Worm (Caenorhabditis elegans) whole organism, young adult: ENCODE results near the gene degt-1.

Experiments used
- C17E4.6 ChIP-seq: fragments of 200-800 bp; sonication (Bioruptor generic); IDR thresholded peaks from 2 replicates; pipeline ENCODE4 v1.3.6; 2022; ENCODE audit warnings: missing genetic modification reagents, missing genetic modification characterization, missing compliant biosample characterization
- F22D6.2 ChIP-seq: sonication (generic microtip); optimal IDR thresholded peaks from 2 replicates; lab custom pipeline; 2016; ENCODE audit warnings: mild to moderate bottlenecking, missing genetic modification characterization, missing compliant biosample characterization
- F23B12.7 ChIP-seq: sonication (generic microtip); optimal IDR thresholded peaks from 2 replicates; lab custom pipeline; 2017; ENCODE audit warnings: missing genetic modification characterization, mild to moderate bottlenecking, missing compliant biosample characterization, antibody characterized with exemption, moderate library complexity; ENCODE audit not compliant: insufficient read depth
- F33H1.4 ChIP-seq: fragments of 200-800 bp; sonication (Bioruptor generic); IDR thresholded peaks from 2 replicates; pipeline ENCODE4 v1.3.6; 2022; ENCODE audit warnings: missing genetic modification reagents, missing genetic modification characterization, missing compliant biosample characterization
- Y53G8AR.9 ChIP-seq: fragments of 200-800 bp; sonication (Bioruptor generic); conservative IDR thresholded peaks from 2 replicates; pipeline ENCODE4 v1.3.6; 2022; ENCODE audit warnings: missing genetic modification reagents, missing genetic modification characterization, missing compliant biosample characterization
- Y56A3A.18 ChIP-seq: fragments of 200-800 bp; sonication (Bioruptor generic); IDR thresholded peaks from 2 replicates; pipeline ENCODE4 v1.3.6; 2022; ENCODE audit warnings: missing genetic modification reagents, missing genetic modification characterization, missing compliant biosample characterization
- Y67H2A.10 ChIP-seq: fragments of 200-800 bp; sonication (Bioruptor generic); conservative IDR thresholded peaks from 2 replicates; pipeline ENCODE4 v1.3.6; 2022; ENCODE audit warnings: missing genetic modification reagents, missing genetic modification characterization, missing compliant biosample characterization
- Y79H2A.3 ChIP-seq: fragments of 200-800 bp; sonication (Bioruptor generic); conservative IDR thresholded peaks from 2 replicates; pipeline ENCODE4 v1.3.6; 2022; ENCODE audit warnings: missing genetic modification reagents, missing genetic modification characterization, missing compliant biosample characterization
- Y95B8A.8 ChIP-seq: fragments of 200-800 bp; sonication (Bioruptor generic); IDR thresholded peaks from 2 replicates; pipeline ENCODE4 v1.3.6; 2022; ENCODE audit warnings: missing genetic modification reagents, missing genetic modification characterization, missing compliant biosample characterization
- ZK185.1 ChIP-seq: sonication (generic microtip); optimal IDR thresholded peaks from 2 replicates; lab custom pipeline; 2016; ENCODE audit warnings: mild to moderate bottlenecking, missing genetic modification characterization, missing compliant biosample characterization; ENCODE audit not compliant: poor library complexity, severe bottlenecking
- ccch-3 ChIP-seq: fragments of 200-800 bp; sonication (Bioruptor generic); optimal IDR thresholded peaks from 2 replicates; lab custom pipeline; 2018; ENCODE audit warnings: mild to moderate bottlenecking, missing genetic modification characterization, missing compliant biosample characterization
- cebp-2 ChIP-seq: fragments of 200-800 bp; sonication (Bioruptor generic); IDR thresholded peaks from 2 replicates; pipeline ENCODE4 v1.3.6; 2022; ENCODE audit warnings: missing genetic modification characterization, missing compliant biosample characterization
- ceh-40 ChIP-seq: fragments of 200-800 bp; sonication (Bioruptor generic); IDR thresholded peaks from 2 replicates; pipeline ENCODE4 v1.3.6; 2022; ENCODE audit warnings: missing genetic modification characterization, missing compliant biosample characterization
- ceh-91 ChIP-seq: fragments of 200-800 bp; sonication (Bioruptor generic); IDR thresholded peaks from 2 replicates; pipeline ENCODE4 v1.3.6; 2022; ENCODE audit warnings: missing genetic modification reagents, missing genetic modification characterization, missing compliant biosample characterization
- chd-7 ChIP-seq: sonication (generic microtip); optimal IDR thresholded peaks from 2 replicates; lab custom pipeline; 2016; ENCODE audit warnings: mild to moderate bottlenecking, missing genetic modification characterization, moderate library complexity, missing compliant biosample characterization
- die-1 ChIP-seq: sonication (generic microtip); optimal IDR thresholded peaks from 2 replicates; lab custom pipeline; 2016; ENCODE audit warnings: missing genotype, mild to moderate bottlenecking, missing genetic modification characterization, missing compliant biosample characterization
- dox-1 ChIP-seq: fragments of 200-800 bp; sonication (Bioruptor generic); IDR thresholded peaks from 2 replicates; pipeline ENCODE4 v1.3.6; 2022; ENCODE audit warnings: missing genetic modification reagents, missing genetic modification characterization, missing compliant biosample characterization
- dpff-1 ChIP-seq: sonication (generic microtip); optimal IDR thresholded peaks from 2 replicates; lab custom pipeline; 2017; ENCODE audit warnings: mild to moderate bottlenecking, missing genetic modification characterization, missing compliant biosample characterization
- efl-1 ChIP-seq: fragments of 150-350 bp; optimal IDR thresholded peaks from 2 replicates; lab custom pipeline; 2014; ENCODE audit warnings: missing biosample characterization, missing genetic modification reagents, missing genetic modification characterization
- hmg-1.2 ChIP-seq: fragments of 200-800 bp; sonication (Bioruptor generic); IDR thresholded peaks from 2 replicates; pipeline ENCODE4 v1.3.6; 2022; ENCODE audit warnings: missing genetic modification reagents, missing genetic modification characterization, missing compliant biosample characterization
- hmg-20 ChIP-seq: fragments of 200-800 bp; sonication (Bioruptor generic); IDR thresholded peaks from 2 replicates; pipeline ENCODE4 v1.3.6; 2022; ENCODE audit warnings: missing genetic modification reagents, missing genetic modification characterization, missing compliant biosample characterization
- let-526 ChIP-seq: fragments of 200-800 bp; sonication (Bioruptor generic); IDR thresholded peaks from 2 replicates; pipeline ENCODE4 v1.3.6; 2022; ENCODE audit warnings: missing genetic modification reagents, missing genetic modification characterization, missing compliant biosample characterization
- lin-26 ChIP-seq: fragments of 200-800 bp; sonication (Bioruptor generic); IDR thresholded peaks from 2 replicates; pipeline ENCODE4 v1.3.6; 2022; ENCODE audit warnings: missing genetic modification reagents, missing genetic modification characterization, missing compliant biosample characterization
- lin-35 ChIP-seq, 3 experiments: fragments of 150-350 bp in 2 of 3; sonication (generic microtip) in 1 of 3; optimal IDR thresholded peaks; 2 replicates each; lab custom pipeline; 2014 to 2018; ENCODE audit warnings: missing biosample characterization in 3 of 3, missing genetic modification characterization in 3 of 3, missing genetic modification reagents in 3 of 3
- lin-54 ChIP-seq: fragments of 200-800 bp; sonication (Bioruptor generic); optimal IDR thresholded peaks from 2 replicates; lab custom pipeline; 2018; ENCODE audit warnings: mild to moderate bottlenecking, missing genetic modification characterization, missing compliant biosample characterization
- nfyb-1 ChIP-seq: fragments of 200-800 bp; sonication (Bioruptor generic); IDR thresholded peaks from 2 replicates; pipeline ENCODE4 v1.3.6; 2022; ENCODE audit warnings: missing genetic modification reagents, missing genetic modification characterization, missing compliant biosample characterization
- rcor-1 ChIP-seq: fragments of 200-800 bp; sonication (Bioruptor generic); IDR thresholded peaks from 2 replicates; pipeline ENCODE4 v1.3.6; 2022; ENCODE audit warnings: missing genetic modification reagents, missing genetic modification characterization, missing compliant biosample characterization
- rec-8 ChIP-seq, 2 experiments: sonication (generic microtip); optimal IDR thresholded peaks; 2 replicates each; lab custom pipeline; 2016; ENCODE audit warnings: mild to moderate bottlenecking in 2 of 2, missing genetic modification characterization in 2 of 2, missing genetic modification reagents in 2 of 2, missing genotype in 2 of 2, missing biosample characterization in 1 of 2, missing compliant biosample characterization in 1 of 2, moderate library complexity in 1 of 2
- rpc-1 ChIP-seq, 2 experiments: fragments of 150-350 bp in 1 of 2; sonication (generic microtip) in 1 of 2; optimal IDR thresholded peaks; 2 replicates each; lab custom pipeline; 2014 to 2018; ENCODE audit warnings: missing biosample characterization in 1 of 2, missing genetic modification characterization in 1 of 2, missing genetic modification reagents in 1 of 2, missing genotype in 1 of 2
- sdz-38 ChIP-seq: sonication (generic microtip); optimal IDR thresholded peaks from 2 replicates; lab custom pipeline; 2016; ENCODE audit warnings: missing genotype, missing genetic modification characterization, missing compliant biosample characterization
- sea-2 ChIP-seq: fragments of 200-800 bp; sonication (Bioruptor generic); IDR thresholded peaks from 2 replicates; pipeline ENCODE4 v1.3.6; 2022; ENCODE audit warnings: missing genetic modification characterization, missing compliant biosample characterization
- snpc-3.4 ChIP-seq: sonication (generic microtip); optimal IDR thresholded peaks from 2 replicates; lab custom pipeline; 2017; ENCODE audit warnings: missing genetic modification characterization, mild to moderate bottlenecking, missing compliant biosample characterization, antibody characterized with exemption, moderate library complexity, missing genotype, missing genetic modification reagents
- tbx-9 ChIP-seq: sonication (generic microtip); optimal IDR thresholded peaks from 2 replicates; lab custom pipeline; 2016; ENCODE audit warnings: borderline replicate concordance, missing genetic modification characterization, inconsistent platforms, missing compliant biosample characterization
- unc-130 ChIP-seq: sonication (generic microtip); optimal IDR thresholded peaks from 2 replicates; lab custom pipeline; 2016; ENCODE audit warnings: missing genetic modification reagents, missing genetic modification characterization, missing compliant biosample characterization
- unc-62 ChIP-seq: fragments of 150-350 bp; optimal IDR thresholded peaks from 2 replicates; lab custom pipeline; 2014; ENCODE audit warnings: missing biosample characterization, missing genetic modification reagents, missing genetic modification characterization
- ztf-3 ChIP-seq: fragments of 200-800 bp; sonication (Bioruptor generic); optimal IDR thresholded peaks from 2 replicates; lab custom pipeline; 2018; ENCODE audit warnings: mild to moderate bottlenecking, missing genetic modification characterization, missing compliant biosample characterization

degt-1 gene

DNA sequence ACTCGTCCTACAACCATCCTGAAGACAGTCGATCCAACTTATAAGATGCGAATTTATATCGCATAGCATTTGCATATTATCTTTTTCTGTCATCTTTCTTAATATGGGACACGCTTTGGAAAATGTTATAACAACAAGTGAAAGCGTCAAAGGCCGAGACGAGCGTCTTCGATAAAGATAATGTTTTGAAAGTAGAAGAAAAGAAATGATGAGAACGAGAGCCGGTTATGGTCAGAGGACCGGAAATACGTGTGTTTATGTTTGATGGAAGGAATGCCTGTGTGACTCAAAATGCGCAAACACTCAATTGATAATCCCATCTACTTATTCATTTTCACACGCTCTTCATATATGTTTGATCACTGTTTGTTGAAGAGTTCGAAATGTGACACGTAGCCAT lies 37.1 kb upstream of the degt-1 start, which contains the start of gene C35A5.11:
Gene C35A5.11, minus strand, starts transcription at position 101 of the 400 bp plus-strand sequence.
- TF ChIP-seq lin-54 (GFP tag; lab: Kevin White, UChicago) (no peak), tbx-9 (tag; lab: Kevin White, UChicago) (no peak)

DNA sequence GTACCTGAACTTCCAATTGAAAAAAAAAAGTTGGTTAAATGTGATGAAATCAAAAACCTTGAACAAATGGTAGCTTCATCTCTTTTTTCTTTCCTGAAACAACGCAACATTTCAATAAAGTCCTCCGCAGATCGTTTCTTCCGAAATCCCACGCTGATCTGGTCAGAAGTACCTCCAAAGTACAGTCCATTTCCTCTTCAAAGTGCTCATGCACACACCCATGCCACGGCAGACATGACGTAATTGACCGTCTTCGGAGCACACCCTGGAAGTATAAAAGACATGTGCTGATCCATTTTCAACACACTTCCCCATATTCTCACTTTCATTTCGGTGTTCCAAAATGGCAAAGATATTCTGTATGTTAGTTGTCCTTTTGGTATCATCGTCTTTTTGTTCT lies 36.2 kb upstream of the degt-1 start, which contains the start of gene C35A5.10:
Gene C35A5.10, plus strand, starts transcription at position 301 of the 400 bp plus-strand sequence.
- TF ChIP-seq F33H1.4, result no peak
- TF ChIP-seq unc-62 (GFP tag; lab: Kevin White, UChicago), result no peak
- TF ChIP-seq F22D6.2 (tag; lab: Kevin White, UChicago), result no peak
- TF ChIP-seq dox-1 (GFP tag; lab: Robert Waterston, UW), result no peak
- TF ChIP-seq ceh-40 (GFP tag; lab: Robert Waterston, UW), result no peak
- no peak for TF ChIP-seq cebp-2 (GFP tag; lab: Robert Waterston, UW)
- TF ChIP-seq ztf-3 (GFP tag; lab: Kevin White, UChicago), result no peak
- no peak for TF ChIP-seq Y95B8A.8
- no peak for TF ChIP-seq nfyb-1
- TF ChIP-seq hmg-20 (GFP tag; lab: Robert Waterston, UW), result no peak

DNA sequence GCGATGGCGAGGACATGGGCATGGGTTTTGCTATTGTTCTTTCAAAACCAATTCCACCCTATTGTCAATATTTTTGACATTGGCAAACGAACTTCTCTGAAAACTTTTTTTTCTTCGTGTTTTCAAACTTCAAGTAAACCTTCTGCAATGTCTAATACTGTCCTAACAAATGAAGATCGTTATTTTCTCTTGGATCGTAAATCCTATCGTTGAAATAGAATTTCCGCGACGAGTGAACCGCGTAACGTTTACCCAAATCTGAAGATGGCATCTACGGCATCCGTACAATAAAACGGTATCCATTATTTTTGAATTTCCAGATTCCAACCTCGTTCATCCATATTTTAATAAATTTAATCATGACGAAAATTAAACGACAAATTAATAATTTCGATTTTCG lies 34.6 kb upstream of the degt-1 start, which contains the start of gene C35A5.5:
Gene C35A5.5, plus strand, starts transcription at position 301 of the 400 bp plus-strand sequence.
- TF ChIP-seq F22D6.2 (tag; lab: Kevin White, UChicago), result no peak
- no peak for TF ChIP-seq rec-8 (tag; optimal IDR thresholded peaks at IDR 0.05; lab: Kevin White, UChicago)
- no peak for TF ChIP-seq Y79H2A.3
- TF ChIP-seq ceh-91 (GFP tag; lab: Robert Waterston, UW), result no peak
- no peak for TF ChIP-seq ccch-3 (GFP tag; lab: Kevin White, UChicago)
- TF ChIP-seq, all 124 proteins: peak for 0

DNA sequence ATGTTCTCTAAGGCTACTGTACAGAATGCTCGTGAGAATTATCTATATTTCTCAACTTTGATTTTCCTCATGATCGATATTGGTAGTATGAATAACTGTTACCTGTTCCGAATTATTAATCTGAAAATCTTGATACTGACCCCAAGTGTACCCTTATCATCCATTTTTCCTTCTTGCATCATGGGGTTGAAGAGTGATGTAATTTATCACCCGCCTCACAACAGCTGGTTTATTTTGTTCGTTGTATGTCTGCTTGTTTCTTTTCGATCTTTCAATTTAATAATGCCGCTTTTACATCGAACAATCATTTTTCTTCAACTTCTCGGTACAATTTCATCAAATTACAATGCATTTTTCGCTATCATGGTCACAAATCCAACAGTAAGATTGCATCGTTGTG lies 31.3 kb upstream of the degt-1 start, which contains the start of gene C35A5.6:
Gene C35A5.6, plus strand, starts transcription at position 283 of the 400 bp plus-strand sequence.
- TF ChIP-seq sdz-38 (no peak), lin-35 (GFP tag; optimal IDR thresholded peaks at IDR 0.05; lab: Kevin White, UChicago) (no peak), unc-130 (no peak), Y67H2A.10 (GFP tag; lab: Robert Waterston, UW) (no peak), Y56A3A.18 (GFP tag; lab: Robert Waterston, UW) (no peak), let-526 (GFP tag; lab: Robert Waterston, UW) (no peak)

DNA sequence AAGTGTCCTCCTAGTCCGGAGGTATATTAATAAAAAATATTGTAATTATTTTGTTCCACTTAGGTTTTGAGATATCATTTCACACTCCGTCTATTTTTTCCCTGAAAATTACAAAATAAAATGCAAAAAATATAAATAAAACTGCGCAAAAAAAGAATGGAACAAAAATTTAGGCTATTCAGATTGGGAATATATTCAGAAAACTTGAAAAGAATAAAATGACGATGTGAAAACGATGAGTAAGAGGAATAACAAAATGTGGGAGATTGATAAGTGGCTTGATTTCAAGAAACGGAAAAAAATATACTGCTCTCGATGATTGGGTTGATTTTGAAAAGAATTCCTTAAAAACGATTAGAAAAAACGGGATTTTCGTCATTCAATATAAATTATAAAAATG lies 25.9 kb upstream of the degt-1 start, which contains the start of gene dmsr-8:
Gene dmsr-8, minus strand, starts transcription at position 101 of the 400 bp plus-strand sequence.
- TF ChIP-seq rpc-1 (optimal IDR thresholded peaks at IDR 0.05; lab: Kevin White, UChicago), result no peak
- no peak for TF ChIP-seq rpc-1 (tag; optimal IDR thresholded peaks at IDR 0.05; lab: Kevin White, UChicago)
- TF ChIP-seq sea-2, result no peak
- TF ChIP-seq rcor-1, result no peak
- TF ChIP-seq lin-26 (GFP tag; lab: Robert Waterston, UW), result no peak
- no peak for TF ChIP-seq snpc-3.4 (tag; lab: Kevin White, UChicago)
- TF ChIP-seq dpff-1 (tag; lab: Kevin White, UChicago), result no peak
- no peak for TF ChIP-seq hmg-1.2 (GFP tag; lab: Robert Waterston, UW)
- TF ChIP-seq Y53G8AR.9 (GFP tag; lab: Robert Waterston, UW), result no peak
- TF ChIP-seq F23B12.7 (tag; lab: Kevin White, UChicago), result no peak
- no peak for TF ChIP-seq chd-7 (tag; lab: Kevin White, UChicago)
- no peak for TF ChIP-seq efl-1 (GFP tag; lab: Kevin White, UChicago)
- TF ChIP-seq Y67H2A.10 (GFP tag; lab: Robert Waterston, UW), result no peak
- TF ChIP-seq ZK185.1 (tag; lab: Kevin White, UChicago), result no peak
- no peak for TF ChIP-seq C17E4.6
- no peak for TF ChIP-seq die-1 (tag; lab: Kevin White, UChicago)
